Fruit fly (Drosophila melanogaster): Measurements from ENCODE around the gene CG33235.

DNA sequence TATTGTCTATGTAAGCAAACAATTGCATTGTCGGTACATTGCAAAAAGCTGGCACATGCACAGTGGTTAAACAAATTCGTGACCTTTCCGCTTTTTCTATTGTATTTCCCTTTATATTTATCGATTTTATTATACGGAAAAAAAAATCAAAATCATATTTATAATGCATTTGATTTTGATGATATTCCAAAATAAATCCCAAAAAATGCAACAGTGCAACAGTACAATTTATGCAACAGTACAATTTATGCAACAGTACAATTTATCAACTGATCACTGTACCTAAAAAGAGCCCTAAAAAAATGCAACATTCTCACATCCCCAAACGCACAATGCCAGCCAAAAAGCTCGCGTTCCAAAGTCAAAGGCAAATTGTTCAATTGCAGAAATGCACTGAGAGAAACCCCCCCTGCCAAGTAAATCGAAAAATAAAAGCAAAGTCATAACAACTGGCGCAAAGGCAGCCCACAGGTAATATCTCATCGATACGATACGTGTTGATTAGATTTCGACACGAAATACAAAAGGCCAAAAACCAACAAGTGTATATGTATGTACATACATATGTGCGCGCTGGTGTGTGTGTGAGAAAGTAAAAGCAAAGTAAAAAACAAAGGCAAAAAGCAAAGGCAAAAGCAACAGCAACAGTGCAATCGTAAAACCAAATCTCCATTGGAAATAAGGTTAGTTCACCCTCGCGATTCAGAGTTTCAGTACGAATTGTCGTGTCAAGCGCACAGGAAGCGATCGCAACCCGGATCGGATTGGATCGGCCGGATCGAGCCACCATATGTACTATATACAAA lies 49.3 kb downstream of the CG33235 start, which contains the start of gene Sk1:
- TF ChIP-seq psq (optimal IDR thresholded peaks at IDR 0.05): no peak
- TF ChIP-seq pan (optimal IDR thresholded peaks at IDR 0.05): no peak

All from whole organism.